Worm (Caenorhabditis elegans) whole organism, midembryonic: Measurements from ENCODE around the gene Y73B3A.11.
A peak's percentile ranks its signal among the peaks of the same experiment; 100 is the strongest.
"Not testable (repeated sequence)": the region's sequence is repeated elsewhere in the genome, so short reads cannot be mapped to it uniquely, and the experiment has no call there.

Experiments used
- T22C8.4 ChIP-seq: fragments of 200-800 bp; sonication (Bioruptor generic); IDR thresholded peaks from 2 replicates; pipeline ENCODE4 v1.3.6; 2022; ENCODE audit warnings: missing genetic modification characterization, missing compliant biosample characterization
- cog-1 ChIP-seq: sonication (generic microtip); optimal IDR thresholded peaks from 2 replicates; lab custom pipeline; 2016; ENCODE audit warnings: missing genetic modification characterization, missing compliant biosample characterization
- flt-1 ChIP-seq: fragments of 200-800 bp; sonication (Bioruptor generic); IDR thresholded peaks from 2 replicates; pipeline ENCODE4 v1.3.6; 2022; ENCODE audit warnings: missing genetic modification characterization, missing compliant biosample characterization
- klf-2 ChIP-seq: fragments of 200-800 bp; sonication (Bioruptor generic); conservative IDR thresholded peaks from 2 replicates; pipeline ENCODE4 v1.3.6; 2022; ENCODE audit warnings: missing genetic modification reagents, missing genetic modification characterization, missing compliant biosample characterization
- med-1 ChIP-seq: sonication (generic microtip); optimal IDR thresholded peaks from 2 replicates; lab custom pipeline; 2017; ENCODE audit warnings: missing genetic modification characterization, mild to moderate bottlenecking, missing compliant biosample characterization, antibody characterized with exemption, missing genetic modification reagents; ENCODE audit not compliant: insufficient read depth
- ref-1 ChIP-seq: fragments of 200-800 bp; sonication (Bioruptor generic); conservative IDR thresholded peaks from 2 replicates; pipeline ENCODE4 v1.3.6; 2022; ENCODE audit warnings: missing genetic modification reagents, missing genetic modification characterization, missing compliant biosample characterization
- tab-1 ChIP-seq: fragments of 200-800 bp; sonication (Bioruptor generic); IDR thresholded peaks from 2 replicates; pipeline ENCODE4 v1.3.6; 2022; ENCODE audit warnings: missing genetic modification characterization, missing compliant biosample characterization
- ztf-23 ChIP-seq: fragments of 200-800 bp; sonication (Bioruptor generic); IDR thresholded peaks from 2 replicates; pipeline ENCODE4 v1.3.6; 2022; ENCODE audit warnings: missing genetic modification reagents, missing genetic modification characterization, missing compliant biosample characterization
- ztf-29 ChIP-seq: fragments of 200-800 bp; sonication (Bioruptor generic); IDR thresholded peaks from 2 replicates; pipeline ENCODE4 v1.3.6; 2022; ENCODE audit warnings: missing genetic modification reagents, missing genetic modification characterization, missing compliant biosample characterization

The Y73B3A.11 gene

ce11 chrX:147824-148223 lies at the start of gene Y73B3A.11:
Y73B3A.11 (plus strand) TSS chrX:148124.
- no peak for TF ChIP-seq med-1 (GFP tag; lab: Kevin White, UChicago)
- TF ChIP-seq klf-2 (GFP tag; lab: Robert Waterston, UW), result no peak
- TF ChIP-seq tab-1, result no peak
- TF ChIP-seq ref-1 (GFP tag; lab: Robert Waterston, UW), result no peak
- TF ChIP-seq flt-1 (GFP tag; lab: Robert Waterston, UW), result no peak
- no peak for TF ChIP-seq ztf-23
- TF ChIP-seq cog-1, result no peak
- TF ChIP-seq ztf-29 (GFP tag; lab: Robert Waterston, UW), result no peak
- no peak for TF ChIP-seq T22C8.4 (GFP tag; lab: Robert Waterston, UW)

- not testable (repeated sequence) for TF ChIP-seq ztf-23; cog-1; ztf-29 (GFP tag; lab: Robert Waterston, UW)
Observed at ce11 chrX:104737-105136, 43.2 kb upstream of the Y73B3A.11 start, which contains the start of gene Y73B3A.4. Y73B3A.4 (minus strand) TSS chrX:104777.

- not testable (repeated sequence) for TF ChIP-seq flt-1, ztf-29, ref-1 (GFP tag; lab: Robert Waterston, UW)
Observed at ce11 chrX:108929-109328, 39.0 kb upstream of the Y73B3A.11 start, which contains the start of gene elk-2. elk-2 (minus strand) TSS chrX:109029.

- TF ChIP-seq cog-1; klf-2 (GFP tag; lab: Robert Waterston, UW); tab-1: not testable (repeated sequence)
Observed at ce11 chrX:114400-114799, 33.5 kb upstream of the Y73B3A.11 start, which contains the start of gene fbxa-221. fbxa-221 (plus strand) TSS chrX:114700.

ce11 chrX:117080-117479 lies 30.8 kb upstream of the Y73B3A.11 start, which contains the start of gene fbxa-222:
fbxa-222 (plus strand) TSS chrX:117380.
- no peak for TF ChIP-seq flt-1 (GFP tag; lab: Robert Waterston, UW)

- TF ChIP-seq flt-1, klf-2, ref-1 (GFP tag; lab: Robert Waterston, UW): not testable (repeated sequence)
Observed at ce11 chrX:119363-119762, 28.6 kb upstream of the Y73B3A.11 start, which contains the start of gene fbxa-16. fbxa-16 (plus strand) TSS chrX:119663.

- TF ChIP-seq ztf-29 (GFP tag; lab: Robert Waterston, UW) (no peak), ztf-23 (no peak), T22C8.4 (GFP tag; lab: Robert Waterston, UW) (no peak), klf-2 (GFP tag; lab: Robert Waterston, UW) (no peak), flt-1 (GFP tag; lab: Robert Waterston, UW) (no peak), med-1 (GFP tag; lab: Kevin White, UChicago) (no peak), tab-1 (no peak), ref-1 (GFP tag; lab: Robert Waterston, UW) (no peak), cog-1 (no peak)
Observed at ce11 chrX:141149-141548, 6.8 kb upstream of the Y73B3A.11 start, which contains the start of gene Y73B3A.8. Y73B3A.8 (minus strand) TSS chrX:141249.

DNA sequence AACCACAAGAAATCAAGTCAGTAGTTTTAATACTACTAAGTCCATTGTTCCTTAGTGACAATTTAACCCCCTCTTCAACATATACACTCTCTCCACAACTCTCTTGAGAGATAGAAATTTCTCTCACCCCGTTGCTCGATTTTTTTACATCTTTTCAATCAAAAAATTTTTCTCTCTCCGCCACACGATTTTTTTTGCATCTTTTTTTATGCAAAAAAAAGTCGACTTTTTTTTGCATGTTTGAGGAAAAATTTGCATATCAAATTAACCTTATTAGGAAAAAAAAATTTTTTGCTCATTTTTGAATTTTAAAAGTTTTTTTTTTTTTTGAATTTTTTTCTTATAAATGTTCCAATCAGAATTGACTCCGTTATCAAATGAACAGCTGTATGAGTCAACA lies 1.1 kb upstream of the Y73B3A.11 start:
- TF ChIP-seq flt-1 (GFP tag; lab: Robert Waterston, UW) (no peak), T22C8.4 (GFP tag; lab: Robert Waterston, UW) (no peak), tab-1 (no peak), ztf-23 (no peak), klf-2 (GFP tag; lab: Robert Waterston, UW) (no peak), cog-1 (no peak), ref-1 (GFP tag; lab: Robert Waterston, UW) (no peak)

- TF ChIP-seq klf-2 (GFP tag; lab: Robert Waterston, UW); ztf-23; med-1 (GFP tag; lab: Kevin White, UChicago): not testable (repeated sequence)
Observed at ce11 chrX:163034-163433, 15.1 kb downstream of the Y73B3A.11 start, which contains the start of gene tmed-12. tmed-12 (minus strand) TSS chrX:163134.

DNA sequence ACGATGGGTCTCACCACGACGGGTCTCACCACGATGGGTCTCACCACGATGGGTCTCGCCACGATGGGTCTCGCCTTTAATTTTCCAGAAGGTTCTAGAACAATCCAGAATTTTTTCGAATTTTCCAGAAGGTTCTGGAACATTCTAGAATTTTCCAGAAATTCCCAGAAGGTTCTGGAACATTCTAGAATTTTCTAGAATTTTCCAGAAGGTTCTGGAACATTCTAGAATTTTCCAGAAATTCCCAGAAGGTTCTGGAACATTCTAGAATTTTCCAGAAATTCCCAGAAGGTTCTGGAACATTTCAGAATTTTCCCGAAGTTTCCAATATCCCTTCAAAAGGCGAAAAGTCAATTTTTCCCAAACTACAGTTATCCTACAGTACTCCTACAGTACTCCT lies 21.6 kb downstream of the Y73B3A.11 start:
- TF ChIP-seq flt-1 (GFP tag; lab: Robert Waterston, UW), result peak; percentile 72

DNA sequence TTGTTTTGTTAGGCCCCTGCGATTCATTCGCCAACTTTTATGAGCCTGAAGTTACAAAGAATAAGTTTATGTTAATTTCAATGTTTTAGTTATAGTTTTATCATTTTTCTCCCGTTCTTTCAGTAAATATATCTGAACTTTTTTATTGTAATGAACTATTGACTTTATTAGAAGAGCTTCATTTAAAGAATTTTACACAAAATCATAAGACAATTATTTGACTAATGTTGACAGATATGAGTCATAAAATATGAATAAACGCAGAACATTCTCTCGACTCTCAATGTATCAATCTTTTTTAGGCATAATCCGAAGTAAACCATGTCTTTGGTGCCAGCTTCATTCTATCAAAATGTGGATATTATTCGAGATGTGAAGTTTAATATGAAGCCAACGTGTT lies 29.2 kb downstream of the Y73B3A.11 start, which contains the start of the genes T08D2.5 and T08D2.4:
Gene T08D2.5, plus strand, starts transcription at position 301 of the 400 bp plus-strand sequence.
Gene T08D2.4, plus strand, starts transcription at position 322 of the 400 bp plus-strand sequence.
- TF ChIP-seq T22C8.4 (GFP tag; lab: Robert Waterston, UW) (no peak), ztf-29 (GFP tag; lab: Robert Waterston, UW) (no peak), cog-1 (no peak), tab-1 (no peak), med-1 (GFP tag; lab: Kevin White, UChicago) (no peak), klf-2 (GFP tag; lab: Robert Waterston, UW) (no peak), flt-1 (GFP tag; lab: Robert Waterston, UW) (no peak), ref-1 (GFP tag; lab: Robert Waterston, UW) (no peak), ztf-23 (no peak)
